Fruit fly (Drosophila melanogaster) whole organism, prepupa: ENCODE results near the gene sa.

ENCODE experiments used
- CG11294 ChIP-seq: fragments of 200-800 bp; sonication (Bioruptor generic); IDR thresholded peaks from 2 replicates; pipeline ENCODE4 v1.3.6; 2022; ENCODE audit warnings: missing biosample characterization, missing genetic modification characterization
- CG16779 ChIP-seq: fragments of 200-800 bp; sonication (Bioruptor generic); optimal IDR thresholded peaks from 3 replicates; lab custom pipeline; 2017; ENCODE audit warnings: missing biosample characterization, mild to moderate bottlenecking, missing genetic modification characterization
- CG34406 ChIP-seq: fragments of 200-800 bp; sonication (Bioruptor generic); optimal IDR thresholded peaks from 3 replicates; lab custom pipeline; 2016; ENCODE audit warnings: missing biosample characterization, missing genetic modification characterization
- CG6163 ChIP-seq: fragments of 200-800 bp; sonication (Bioruptor generic); IDR thresholded peaks from 3 replicates; pipeline ENCODE4 v1.3.6; 2022; ENCODE audit warnings: missing biosample characterization, missing genetic modification characterization
- CG8119 ChIP-seq: fragments of 200-800 bp; sonication (Bioruptor generic); IDR thresholded peaks from 3 replicates; pipeline ENCODE4 v1.3.6; 2022; ENCODE audit warnings: missing biosample characterization, missing genetic modification characterization
- Eip78C ChIP-seq: fragments of 200-800 bp; sonication (Bioruptor generic); peaks from one replicate; lab custom pipeline; 2016; ENCODE audit warnings: missing biosample characterization, missing genetic modification characterization
- Gug ChIP-seq: fragments of 200-800 bp; sonication (Bioruptor generic); IDR thresholded peaks from 2 replicates; pipeline ENCODE4 v1.3.6; 2022; ENCODE audit warnings: missing biosample characterization, missing genetic modification characterization
- Met ChIP-seq: fragments of 200-800 bp; sonication (Bioruptor generic); optimal IDR thresholded peaks from 3 replicates; lab custom pipeline; 2016; ENCODE audit warnings: missing biosample characterization, missing genetic modification characterization
- acj6 ChIP-seq: fragments of 200-800 bp; sonication (Bioruptor generic); optimal IDR thresholded peaks from 3 replicates; lab custom pipeline; 2016; ENCODE audit warnings: missing biosample characterization, missing genetic modification characterization

dm6 chr3L:21386917-21387316 is 19.6 kb downstream of the sa start:
- TF ChIP-seq CG34406 (GFP tag; lab: Kevin White, UChicago) (no peak), acj6 (GFP tag; lab: Kevin White, UChicago) (no peak), Eip78C (GFP tag; lab: Kevin White, UChicago) (no peak), Gug (GFP tag; lab: Robert Waterston, UW) (no peak), CG8119 (GFP tag; lab: Robert Waterston, UW) (no peak), Met (GFP tag; lab: Kevin White, UChicago) (no peak), CG11294 (GFP tag; lab: Robert Waterston, UW) (no peak), CG6163 (no peak), CG16779 (tag; lab: Kevin White, UChicago) (no peak)
